Worm (Caenorhabditis elegans): ENCODE results near the gene far-3.

The far-3 gene

DNA sequence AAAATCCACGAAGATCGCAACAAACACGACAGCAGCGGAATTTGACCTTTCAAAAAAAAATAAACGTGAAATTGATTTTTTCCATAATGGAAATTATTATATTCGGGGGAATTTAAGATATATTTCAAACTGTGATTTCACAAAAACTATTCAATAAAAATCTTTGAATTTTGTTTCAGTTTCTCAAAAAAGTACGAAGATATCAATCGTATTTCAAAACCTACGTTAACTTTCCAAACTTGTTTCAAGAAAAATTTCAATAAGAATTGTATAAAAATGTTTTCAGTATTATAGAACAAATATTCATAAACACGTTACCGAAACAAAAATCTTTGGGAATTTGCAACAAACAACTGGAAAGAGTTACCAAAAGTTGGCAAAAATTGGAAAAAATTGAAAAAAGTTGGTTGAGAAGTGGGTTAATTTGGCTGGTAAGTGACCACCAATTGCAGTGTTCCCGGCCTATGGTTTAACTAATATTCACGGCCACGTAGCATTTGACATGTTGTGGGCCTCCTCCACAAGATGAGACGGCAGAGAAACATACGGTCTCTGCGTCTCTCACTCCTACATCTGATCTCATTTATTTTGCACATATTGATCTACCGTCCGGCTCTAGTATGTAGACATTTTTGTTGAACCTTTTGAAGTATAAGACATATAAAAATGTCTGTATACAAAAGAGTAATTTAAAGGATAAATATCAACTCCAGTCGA is 46.4 kb downstream of the far-3 start, which contains the start of the genes T16G1.9 and T16G1.18 (continued):
- TF ChIP-seq unc-3 (GFP tag; conservative IDR thresholded peaks at IDR 0.05) (no peak), unc-3 (tag; optimal IDR thresholded peaks at IDR 0.05) (no peak), nhr-232 (tag; optimal IDR thresholded peaks at IDR 0.05) (no peak), pax-1 (tag; optimal IDR thresholded peaks at IDR 0.05) (no peak), sdc-2 (tag; optimal IDR thresholded peaks at IDR 0.05) (no peak), ceh-31 (tag; optimal IDR thresholded peaks at IDR 0.05) (peak; percentile 23)

DNA sequence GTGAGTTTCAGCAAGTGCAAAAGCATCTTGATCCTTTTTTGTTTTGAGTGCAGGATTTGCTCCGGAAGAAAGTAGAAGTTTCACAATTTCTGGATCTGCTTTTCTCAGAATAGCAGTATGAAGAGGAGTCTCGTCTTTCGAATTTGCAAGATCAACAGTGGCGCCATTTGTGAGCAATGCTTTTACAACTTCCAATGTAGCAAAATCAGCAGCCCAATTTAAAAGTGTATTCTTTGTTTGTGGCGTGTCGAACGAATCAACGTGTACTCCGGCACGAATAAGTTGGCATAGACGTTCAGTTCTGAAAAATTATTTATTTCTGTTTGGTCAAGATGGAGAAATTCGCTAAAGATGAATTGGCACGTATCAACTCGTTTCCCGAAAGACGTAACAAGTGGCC is 47.7 kb downstream of the far-3 start, which contains the start of gene T16G1.13:
TSS of gene T16G1.13 (plus strand) at position 301 of the 400 bp plus-strand sequence.
- TF ChIP-seq ceh-9 (tag; optimal IDR thresholded peaks at IDR 0.05) (no peak), nhr-232 (tag; optimal IDR thresholded peaks at IDR 0.05) (no peak), elt-4 (tag; optimal IDR thresholded peaks at IDR 0.05) (no peak), pha-2 (tag; optimal IDR thresholded peaks at IDR 0.05) (no peak), sox-4 (tag; optimal IDR thresholded peaks at IDR 0.05) (no peak), che-1 (tag; optimal IDR thresholded peaks at IDR 0.05) (no peak), sox-2 (GFP tag; IDR thresholded peaks at IDR 0.05) (no peak)
